Worm (Caenorhabditis elegans) whole organism, young adult: Measurements from ENCODE around the gene T09F3.5.

ENCODE experiments used
- F10E7.11 ChIP-seq: sonication (generic microtip); optimal IDR thresholded peaks from 2 replicates; lab custom pipeline; 2017; ENCODE audit warnings: mild to moderate bottlenecking, missing genetic modification characterization, moderate library complexity, missing compliant biosample characterization
- madf-6 ChIP-seq: fragments of 200-800 bp; sonication (Bioruptor generic); IDR thresholded peaks from 2 replicates; pipeline ENCODE4 v1.3.6; 2022; ENCODE audit warnings: missing genetic modification reagents, missing genetic modification characterization, missing compliant biosample characterization
- snpc-4 ChIP-seq, 5 experiments: fragments of 150-350 bp in 1 of 5; sonication (generic microtip) in 4 of 5; optimal IDR thresholded peaks; 2 replicates each; lab custom pipeline; 2014 to 2018; ENCODE audit warnings: missing genetic modification characterization in 5 of 5, missing biosample characterization in 3 of 5, antibody characterized with exemption in 2 of 5, mild to moderate bottlenecking in 2 of 5, missing compliant biosample characterization in 2 of 5, missing genotype in 2 of 5, moderate library complexity in 2 of 5, missing genetic modification reagents in 1 of 5
- zfh-2 ChIP-seq: fragments of 200-800 bp; sonication (Bioruptor generic); conservative IDR thresholded peaks from 2 replicates; pipeline ENCODE4 v1.3.6; 2022; ENCODE audit warnings: missing genetic modification reagents, missing genetic modification characterization, missing compliant biosample characterization

- no peak for TF ChIP-seq madf-6 (GFP tag; lab: Robert Waterston, UW)
- TF ChIP-seq F10E7.11, result no peak
- no peak for TF ChIP-seq zfh-2 (GFP tag; lab: Robert Waterston, UW)
- no peak for TF ChIP-seq snpc-4 (GFP tag; optimal IDR thresholded peaks at IDR 0.05; lab: Kevin White, UChicago)
- no peak for TF ChIP-seq snpc-4 (tag; optimal IDR thresholded peaks at IDR 0.05; lab: Kevin White, UChicago)
Measured at ce11 chrII:10410989-10411388, 14.3 kb downstream of the T09F3.5 start, which contains the start of gene E04D5.5.
